Worm (Caenorhabditis elegans) whole organism, young adult: ENCODE results near the gene F10D7.5.

Source experiments
- ets-4 ChIP-seq: fragments of 200-800 bp; sonication (Bioruptor generic); optimal IDR thresholded peaks from 2 replicates; lab custom pipeline; 2018; ENCODE audit warnings: mild to moderate bottlenecking, missing genetic modification characterization, missing compliant biosample characterization
- let-526 ChIP-seq: fragments of 200-800 bp; sonication (Bioruptor generic); IDR thresholded peaks from 2 replicates; pipeline ENCODE4 v1.3.6; 2022; ENCODE audit warnings: missing genetic modification reagents, missing genetic modification characterization, missing compliant biosample characterization
- madf-8 ChIP-seq: fragments of 200-800 bp; sonication (Bioruptor generic); conservative IDR thresholded peaks from 2 replicates; pipeline ENCODE4 v1.3.6; 2022; ENCODE audit warnings: missing genetic modification reagents, missing genetic modification characterization, missing compliant biosample characterization
- rec-8 ChIP-seq, 2 experiments: sonication (generic microtip); optimal IDR thresholded peaks; 2 replicates each; lab custom pipeline; 2016; ENCODE audit warnings: mild to moderate bottlenecking in 2 of 2, missing genetic modification characterization in 2 of 2, missing genetic modification reagents in 2 of 2, missing genotype in 2 of 2, missing biosample characterization in 1 of 2, missing compliant biosample characterization in 1 of 2, moderate library complexity in 1 of 2
- unc-130 ChIP-seq: sonication (generic microtip); optimal IDR thresholded peaks from 2 replicates; lab custom pipeline; 2016; ENCODE audit warnings: missing genetic modification reagents, missing genetic modification characterization, missing compliant biosample characterization

DNA sequence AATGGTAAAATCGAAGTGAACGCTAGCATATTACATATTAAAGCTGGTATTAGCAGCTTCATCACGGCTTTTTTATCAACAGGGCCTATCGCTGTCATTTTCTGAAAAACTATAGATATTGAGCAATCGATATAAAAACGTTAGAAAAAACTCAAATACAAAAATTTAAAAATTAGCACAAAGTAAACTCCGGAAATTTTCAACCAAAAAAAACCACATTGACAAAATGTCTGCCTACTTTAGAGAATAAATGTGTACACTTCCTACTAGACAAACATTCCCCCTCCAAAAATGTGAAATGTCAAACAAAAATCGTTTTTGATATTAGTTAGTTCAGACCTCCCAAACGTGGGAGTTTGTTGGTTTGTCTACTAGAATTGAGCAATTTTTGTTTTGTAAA lies 22.9 kb downstream of the F10D7.5 start, which contains the start of gene mfsd-10:
- TF ChIP-seq let-526 (GFP tag; lab: Robert Waterston, UW) = no peak
- TF ChIP-seq madf-8 (GFP tag; lab: Robert Waterston, UW) = no peak
- no peak for TF ChIP-seq ets-4
- TF ChIP-seq unc-130 (GFP tag; lab: Kevin White, UChicago) = no peak
- TF ChIP-seq rec-8 (tag; optimal IDR thresholded peaks at IDR 0.05; lab: Kevin White, UChicago) = no peak
